Fruit fly (Drosophila melanogaster) whole organism, embryonic: ENCODE measurements around the gene mRpL13.

Experiments used
- Adf1 ChIP-seq: fragments of 200-800 bp; sonication (Bioruptor generic); IDR thresholded peaks from 2 replicates; pipeline ENCODE4 v1.3.6; 2022; ENCODE audit warnings: missing biosample characterization, missing genetic modification characterization
- Atf3 ChIP-seq: fragments of 200-800 bp; sonication (Bioruptor generic); optimal IDR thresholded peaks from 3 replicates; lab custom pipeline; 2016; ENCODE audit warnings: missing biosample characterization, missing genetic modification characterization
- B-H1 ChIP-seq: fragments of 200-800 bp; sonication (Bioruptor generic); IDR thresholded peaks from 3 replicates; pipeline ENCODE4 v1.3.6; 2022; ENCODE audit warnings: missing biosample characterization, missing genetic modification characterization
- BtbVII ChIP-seq: fragments of 200-800 bp; sonication (Bioruptor generic); optimal IDR thresholded peaks from 3 replicates; lab custom pipeline; 2017; ENCODE audit warnings: missing biosample characterization, mild to moderate bottlenecking, missing genetic modification characterization
- CG10274 ChIP-seq: fragments of 200-800 bp; sonication (Bioruptor generic); optimal IDR thresholded peaks from 3 replicates; lab custom pipeline; 2017; ENCODE audit warnings: missing biosample characterization, mild to moderate bottlenecking, missing genetic modification characterization
- CG12155 ChIP-seq: fragments of 200-800 bp; sonication (Bioruptor generic); optimal IDR thresholded peaks from 3 replicates; lab custom pipeline; 2016; ENCODE audit warnings: missing biosample characterization, missing genetic modification characterization
- CG12236 ChIP-seq: fragments of 200-800 bp; sonication (Bioruptor generic); optimal IDR thresholded peaks from 2 replicates; lab custom pipeline; 2016; ENCODE audit warnings: missing biosample characterization, missing genetic modification characterization
- CG12942 ChIP-seq: fragments of 200-800 bp; sonication (Bioruptor generic); optimal IDR thresholded peaks from 3 replicates; lab custom pipeline; 2016; ENCODE audit warnings: missing biosample characterization, missing genetic modification characterization
- CG14441 ChIP-seq: fragments of 200-800 bp; sonication (Bioruptor generic); IDR thresholded peaks from 2 replicates; pipeline ENCODE4 v1.3.6; 2022; ENCODE audit warnings: missing biosample characterization, missing genetic modification characterization
- CG14710 ChIP-seq: fragments of 200-800 bp; sonication (Bioruptor generic); optimal IDR thresholded peaks from 3 replicates; lab custom pipeline; 2019; ENCODE audit warnings: missing biosample characterization, mild to moderate bottlenecking, missing genetic modification characterization, moderate library complexity
- CG16813 ChIP-seq: fragments of 200-800 bp; sonication (Bioruptor generic); IDR thresholded peaks from 3 replicates; pipeline ENCODE4 v1.3.6; 2022; ENCODE audit warnings: missing biosample characterization, missing genetic modification characterization; ENCODE audit not compliant: partially characterized antibody
- CG17912 ChIP-seq: fragments of 200-800 bp; sonication (Bioruptor generic); optimal IDR thresholded peaks from 2 replicates; lab custom pipeline; 2018; ENCODE audit warnings: missing biosample characterization, mild to moderate bottlenecking, missing genetic modification characterization
- CG18476 ChIP-seq: fragments of 200-800 bp; sonication (Bioruptor generic); optimal IDR thresholded peaks from 2 replicates; lab custom pipeline; 2016; ENCODE audit warnings: missing biosample characterization, mild to moderate bottlenecking, missing genetic modification characterization
- CG18764 ChIP-seq: fragments of 200-800 bp; sonication (Bioruptor generic); optimal IDR thresholded peaks from 3 replicates; lab custom pipeline; 2016; ENCODE audit warnings: missing biosample characterization, missing genetic modification characterization
- CG3281 ChIP-seq: fragments of 200-800 bp; sonication (Bioruptor generic); optimal IDR thresholded peaks from 3 replicates; lab custom pipeline; 2017; ENCODE audit warnings: missing biosample characterization, mild to moderate bottlenecking, missing genetic modification characterization
- CG34376 ChIP-seq: fragments of 200-800 bp; sonication (Bioruptor generic); optimal IDR thresholded peaks from 2 replicates; lab custom pipeline; 2018; ENCODE audit warnings: missing biosample characterization, mild to moderate bottlenecking, missing genetic modification characterization
- CG6175 ChIP-seq: fragments of 200-800 bp; sonication (Bioruptor generic); IDR thresholded peaks from 3 replicates; pipeline ENCODE4 v1.3.6; 2022; ENCODE audit warnings: missing biosample characterization, missing genetic modification characterization
- CG6683 ChIP-seq: fragments of 200-800 bp; sonication (Bioruptor generic); optimal IDR thresholded peaks from 2 replicates; lab custom pipeline; 2017; ENCODE audit warnings: missing biosample characterization, mild to moderate bottlenecking, missing genetic modification characterization, missing genetic modification reagents
- CG6765 ChIP-seq: fragments of 200-800 bp; sonication (Bioruptor generic); optimal IDR thresholded peaks from 3 replicates; lab custom pipeline; 2017; ENCODE audit warnings: missing biosample characterization, mild to moderate bottlenecking, missing genetic modification characterization
- CG8281 ChIP-seq: fragments of 200-800 bp; sonication (Bioruptor generic); optimal IDR thresholded peaks from 2 replicates; lab custom pipeline; 2018; ENCODE audit warnings: missing biosample characterization, mild to moderate bottlenecking, missing genetic modification characterization, moderate library complexity
- CG8478 ChIP-seq: fragments of >200 bp; optimal IDR thresholded peaks from 2 replicates; lab custom pipeline; 2018
- Dbx ChIP-seq: fragments of 200-800 bp; sonication (Bioruptor generic); IDR thresholded peaks from 3 replicates; pipeline ENCODE4 v1.3.6; 2022; ENCODE audit warnings: missing biosample characterization, missing genetic modification characterization
- Doc2 ChIP-seq: fragments of 200-800 bp; sonication (Bioruptor generic); IDR thresholded peaks from 2 replicates; pipeline ENCODE4 v1.3.6; 2022; ENCODE audit warnings: missing biosample characterization, missing genetic modification characterization
- Dref ChIP-seq: fragments of 200-800 bp; sonication (Bioruptor generic); IDR thresholded peaks from 2 replicates; pipeline ENCODE4 v1.3.6; 2022; ENCODE audit warnings: missing biosample characterization, missing genetic modification characterization
- Fer2 ChIP-seq: fragments of 200-800 bp; sonication (Bioruptor generic); optimal IDR thresholded peaks from 2 replicates; lab custom pipeline; 2018; ENCODE audit warnings: missing biosample characterization, mild to moderate bottlenecking, missing genetic modification characterization, moderate library complexity
- H2.0 ChIP-seq: fragments of 200-800 bp; sonication (Bioruptor generic); IDR thresholded peaks from 2 replicates; pipeline ENCODE4 v1.3.6; 2022; ENCODE audit warnings: missing biosample characterization, missing genetic modification characterization
- Hr3 ChIP-seq: fragments of 200-800 bp; sonication (Bioruptor generic); optimal IDR thresholded peaks from 3 replicates; lab custom pipeline; 2016; ENCODE audit warnings: missing biosample characterization, missing genetic modification characterization
- Hsf ChIP-seq: fragments of 200-800 bp; sonication (Bioruptor generic); optimal IDR thresholded peaks from 3 replicates; lab custom pipeline; 2016; ENCODE audit warnings: missing biosample characterization, missing genetic modification characterization
- Mes4 ChIP-seq: fragments of 200-800 bp; sonication (Bioruptor generic); optimal IDR thresholded peaks from 2 replicates; lab custom pipeline; 2016; ENCODE audit warnings: missing biosample characterization, missing genetic modification characterization
- NC2β ChIP-seq: fragments of 200-800 bp; sonication (Bioruptor generic); optimal IDR thresholded peaks from 2 replicates; lab custom pipeline; 2016; ENCODE audit warnings: missing biosample characterization, missing genetic modification characterization
- Nf-YC ChIP-seq: fragments of 200-800 bp; optimal IDR thresholded peaks from 3 replicates; lab custom pipeline; 2019; ENCODE audit warnings: missing biosample characterization, mild to moderate bottlenecking, missing genetic modification characterization, moderate library complexity
- Rx ChIP-seq: fragments of 200-800 bp; sonication (Bioruptor generic); IDR thresholded peaks from 2 replicates; pipeline ENCODE4 v1.3.6; 2022; ENCODE audit warnings: missing biosample characterization, missing genetic modification characterization
- Ssrp ChIP-seq: fragments of 200-800 bp; sonication (Bioruptor generic); optimal IDR thresholded peaks from 2 replicates; lab custom pipeline; 2018; ENCODE audit warnings: missing biosample characterization, mild to moderate bottlenecking, missing genetic modification characterization, moderate library complexity
- corto ChIP-seq: fragments of 200-800 bp; sonication (Bioruptor generic); optimal IDR thresholded peaks from 2 replicates; lab custom pipeline; 2016; ENCODE audit warnings: missing biosample characterization, mild to moderate bottlenecking, missing genetic modification characterization, moderate library complexity
- dimm ChIP-seq: fragments of 200-800 bp; sonication (Bioruptor generic); IDR thresholded peaks from 2 replicates; pipeline ENCODE4 v1.3.6; 2022; ENCODE audit warnings: missing biosample characterization, missing genetic modification characterization
- gfzf ChIP-seq: fragments of 200-800 bp; sonication (Bioruptor generic); optimal IDR thresholded peaks from 2 replicates; lab custom pipeline; 2016; ENCODE audit warnings: missing biosample characterization, mild to moderate bottlenecking, missing genetic modification characterization, moderate library complexity
- jing ChIP-seq: fragments of 200-800 bp; sonication (Bioruptor generic); optimal IDR thresholded peaks from 2 replicates; lab custom pipeline; 2018; ENCODE audit warnings: missing biosample characterization, mild to moderate bottlenecking, missing genetic modification characterization
- lov ChIP-seq, 2 experiments: fragments of 200-800 bp in 1 of 2; fragments of >200 bp in 1 of 2; sonication (Bioruptor generic) in 1 of 2; IDR thresholded peaks in 1 of 2; optimal IDR thresholded peaks in 1 of 2; 2 replicates in 1 of 2; 3 replicates in 1 of 2; pipeline versions ENCODE4 v1.3.6 to Lab custom; 2017 to 2022; ENCODE audit warnings: missing biosample characterization in 1 of 2, missing genetic modification characterization in 1 of 2
- onecut ChIP-seq: fragments of 200-800 bp; sonication (Bioruptor generic); IDR thresholded peaks from 2 replicates; pipeline ENCODE4 v1.3.6; 2022; ENCODE audit warnings: missing biosample characterization, missing genetic modification characterization
- p53 ChIP-seq: fragments of 200-800 bp; sonication (Bioruptor generic); optimal IDR thresholded peaks from 2 replicates; lab custom pipeline; 2016; ENCODE audit warnings: missing biosample characterization, missing genetic modification characterization
- pan ChIP-seq, 4 experiments: fragments of >200 bp in 3 of 4; fragments of 200-800 bp in 1 of 4; sonication (Bioruptor generic) in 1 of 4; optimal IDR thresholded peaks in 3 of 4; IDR thresholded peaks in 1 of 4; 2 replicates each; pipeline versions ENCODE4 v1.3.6 to Lab custom; 2017 to 2022; ENCODE audit warnings: missing biosample characterization in 2 of 4, missing genetic modification characterization in 2 of 4, mixed read lengths in 1 of 4
- pfk ChIP-seq: fragments of 200-800 bp; sonication (Bioruptor generic); optimal IDR thresholded peaks from 2 replicates; lab custom pipeline; 2018; ENCODE audit warnings: missing biosample characterization, mild to moderate bottlenecking, missing genetic modification characterization, moderate library complexity
- pho ChIP-seq: fragments of 200-800 bp; sonication (Bioruptor generic); optimal IDR thresholded peaks from 2 replicates; lab custom pipeline; 2016; ENCODE audit warnings: missing biosample characterization, missing genetic modification characterization
- pum ChIP-seq: fragments of 200-800 bp; sonication (Bioruptor generic); optimal IDR thresholded peaks from 2 replicates; lab custom pipeline; 2016; ENCODE audit warnings: missing biosample characterization, missing genetic modification characterization
- shn ChIP-seq: fragments of 200-800 bp; sonication (Bioruptor generic); optimal IDR thresholded peaks from 3 replicates; lab custom pipeline; 2016; ENCODE audit warnings: missing biosample characterization, missing genetic modification characterization
- sqz ChIP-seq: fragments of 200-800 bp; sonication (Bioruptor generic); optimal IDR thresholded peaks from 3 replicates; lab custom pipeline; 2018; ENCODE audit warnings: missing biosample characterization, mild to moderate bottlenecking, missing genetic modification characterization
- stc ChIP-seq: fragments of 200-800 bp; sonication (Bioruptor generic); IDR thresholded peaks from 2 replicates; pipeline ENCODE4 v1.3.6; 2022; ENCODE audit warnings: missing biosample characterization, missing genetic modification characterization
- wdn ChIP-seq: fragments of 200-800 bp; sonication (Bioruptor generic); IDR thresholded peaks from 2 replicates; pipeline ENCODE4 v1.3.6; 2022; ENCODE audit warnings: missing biosample characterization, missing genetic modification characterization

The mRpL13 gene

dm6 chr2L:18830587-18831528, 28.2 kb downstream of the mRpL13 start, which contains the start of the genes CG17597 and ScpX (continued):
- TF ChIP-seq CG8281 (peak; percentile 34), stc (no peak), Dref (GFP tag; lab: Robert Waterston, UW) (peak; percentile 93), CG8478 (lab: Kevin White, UChicago) (no peak), Doc2 (no peak), CG10274 (GFP tag; lab: Kevin White, UChicago) (no peak), Hr3 (GFP tag; lab: Kevin White, UChicago) (peak; percentile 73), corto (no peak), CG14710 (tag; lab: Kevin White, UChicago) (peak; percentile 82), CG12942 (GFP tag; lab: Kevin White, UChicago) (peak; percentile 45), onecut (GFP tag; lab: Robert Waterston, UW) (peak; percentile 37; the same call in 1 of the 2 replicates), jing (GFP tag; lab: Kevin White, UChicago) (peak; percentile 31), CG12155 (peak; percentile 65), shn (GFP tag; lab: Kevin White, UChicago) (peak; percentile 60), Atf3 (GFP tag; lab: Kevin White, UChicago) (peak; percentile 55), Adf1 (GFP tag; lab: Robert Waterston, UW) (peak; percentile 31; the same call in 1 of the 2 replicates), CG16813 (peak; percentile 81), Mes4 (peak; percentile 11), Rx (GFP tag; lab: Robert Waterston, UW) (peak; percentile 7; the same call in 1 of the 2 replicates), Hsf (GFP tag; lab: Kevin White, UChicago) (peak; percentile 78), pum (GFP tag; lab: Kevin White, UChicago) (peak; percentile 59), CG12236 (no peak), Nf-YC (peak; percentile 59), CG18764 (peak; percentile 38), H2.0 (GFP tag; lab: Robert Waterston, UW) (peak; percentile 57), CG6683 (no peak), NC2β (GFP tag; lab: Kevin White, UChicago) (peak; percentile 21), BtbVII (peak; percentile 38), CG6765 (GFP tag; lab: Kevin White, UChicago) (peak; percentile 5), sqz (GFP tag; lab: Kevin White, UChicago) (peak; percentile 51), Dbx (GFP tag; lab: Robert Waterston, UW) (peak; percentile 61; the same call in 2 of the 3 replicates), CG6175 (GFP tag; lab: Robert Waterston, UW) (no peak), lov (optimal IDR thresholded peaks at IDR 0.05; lab: Kevin White, UChicago) (no peak), lov (GFP tag; IDR thresholded peaks at IDR 0.05; lab: Robert Waterston, UW) (no peak), dimm (no peak), Fer2 (tag; lab: Kevin White, UChicago) (peak; percentile 26), pan (optimal IDR thresholded peaks at IDR 0.05; lab: Kevin White, UChicago) (no peak), pan (GFP tag; optimal IDR thresholded peaks at IDR 0.05 in 1 of 2, IDR thresholded peaks at IDR 0.05 in 1 of 2) (no peak), CG34376 (peak; percentile 27), wdn (0 out of 2 replicates have a peak, but pooled peaks have one; percentile 17), p53 (GFP tag; lab: Kevin White, UChicago) (peak; percentile 28), CG18476 (peak; percentile 68), gfzf (GFP tag; lab: Kevin White, UChicago) (peak; percentile 13), CG3281 (GFP tag; lab: Kevin White, UChicago) (peak; percentile 70), pho (GFP tag; lab: Kevin White, UChicago) (peak; percentile 36), pfk (GFP tag; lab: Kevin White, UChicago) (peak; percentile 16), CG14441 (GFP tag; lab: Robert Waterston, UW) (peak; percentile 52; the same call in 1 of the 2 replicates), CG17912 (GFP tag; lab: Kevin White, UChicago) (no peak), Ssrp (tag; lab: Kevin White, UChicago) (peak; percentile 54), B-H1 (no peak; the same call in 2 of the 3 replicates)
